Worm (Caenorhabditis elegans) whole organism, midembryonic: ENCODE results near the gene snt-7.

Experiments
- T22C8.4 ChIP-seq: fragments of 200-800 bp; sonication (Bioruptor generic); IDR thresholded peaks from 2 replicates; pipeline ENCODE4 v1.3.6; 2022; ENCODE audit warnings: missing genetic modification characterization, missing compliant biosample characterization
- cog-1 ChIP-seq: sonication (generic microtip); optimal IDR thresholded peaks from 2 replicates; lab custom pipeline; 2016; ENCODE audit warnings: missing genetic modification characterization, missing compliant biosample characterization
- flt-1 ChIP-seq: fragments of 200-800 bp; sonication (Bioruptor generic); IDR thresholded peaks from 2 replicates; pipeline ENCODE4 v1.3.6; 2022; ENCODE audit warnings: missing genetic modification characterization, missing compliant biosample characterization
- klf-2 ChIP-seq: fragments of 200-800 bp; sonication (Bioruptor generic); conservative IDR thresholded peaks from 2 replicates; pipeline ENCODE4 v1.3.6; 2022; ENCODE audit warnings: missing genetic modification reagents, missing genetic modification characterization, missing compliant biosample characterization
- med-1 ChIP-seq: sonication (generic microtip); optimal IDR thresholded peaks from 2 replicates; lab custom pipeline; 2017; ENCODE audit warnings: missing genetic modification characterization, mild to moderate bottlenecking, missing compliant biosample characterization, antibody characterized with exemption, missing genetic modification reagents; ENCODE audit not compliant: insufficient read depth
- ref-1 ChIP-seq: fragments of 200-800 bp; sonication (Bioruptor generic); conservative IDR thresholded peaks from 2 replicates; pipeline ENCODE4 v1.3.6; 2022; ENCODE audit warnings: missing genetic modification reagents, missing genetic modification characterization, missing compliant biosample characterization
- tab-1 ChIP-seq: fragments of 200-800 bp; sonication (Bioruptor generic); IDR thresholded peaks from 2 replicates; pipeline ENCODE4 v1.3.6; 2022; ENCODE audit warnings: missing genetic modification characterization, missing compliant biosample characterization
- ztf-23 ChIP-seq: fragments of 200-800 bp; sonication (Bioruptor generic); IDR thresholded peaks from 2 replicates; pipeline ENCODE4 v1.3.6; 2022; ENCODE audit warnings: missing genetic modification reagents, missing genetic modification characterization, missing compliant biosample characterization
- ztf-29 ChIP-seq: fragments of 200-800 bp; sonication (Bioruptor generic); IDR thresholded peaks from 2 replicates; pipeline ENCODE4 v1.3.6; 2022; ENCODE audit warnings: missing genetic modification reagents, missing genetic modification characterization, missing compliant biosample characterization

Gene snt-7

DNA sequence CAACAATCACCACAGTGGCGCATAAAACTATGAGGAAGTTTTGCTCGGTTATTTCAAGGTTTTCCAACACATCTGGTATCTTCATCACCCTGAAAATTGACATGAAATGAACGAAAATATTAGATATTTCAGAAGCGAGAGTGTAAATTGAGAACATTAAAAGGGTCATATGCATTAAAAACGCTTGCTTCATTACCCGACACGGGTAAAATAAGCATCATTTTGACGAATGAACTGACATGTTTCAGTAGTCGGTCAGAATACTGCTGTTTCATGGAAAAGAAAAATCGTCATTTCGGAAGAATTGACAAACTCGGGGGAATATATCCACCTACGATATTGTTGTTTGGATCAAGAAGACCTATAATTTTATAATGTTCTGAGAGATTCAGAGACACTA, at the start of gene snt-7:
Gene snt-7, minus strand, starts transcription at position 101 of the 400 bp plus-strand sequence.
- TF ChIP-seq T22C8.4 (GFP tag; lab: Robert Waterston, UW) (no peak), tab-1 (no peak), ztf-23 (no peak), klf-2 (no peak), med-1 (GFP tag; lab: Kevin White, UChicago) (no peak), cog-1 (tag; lab: Kevin White, UChicago) (no peak), ref-1 (no peak), ztf-29 (GFP tag; lab: Robert Waterston, UW) (no peak), flt-1 (GFP tag; lab: Robert Waterston, UW) (no peak)

DNA sequence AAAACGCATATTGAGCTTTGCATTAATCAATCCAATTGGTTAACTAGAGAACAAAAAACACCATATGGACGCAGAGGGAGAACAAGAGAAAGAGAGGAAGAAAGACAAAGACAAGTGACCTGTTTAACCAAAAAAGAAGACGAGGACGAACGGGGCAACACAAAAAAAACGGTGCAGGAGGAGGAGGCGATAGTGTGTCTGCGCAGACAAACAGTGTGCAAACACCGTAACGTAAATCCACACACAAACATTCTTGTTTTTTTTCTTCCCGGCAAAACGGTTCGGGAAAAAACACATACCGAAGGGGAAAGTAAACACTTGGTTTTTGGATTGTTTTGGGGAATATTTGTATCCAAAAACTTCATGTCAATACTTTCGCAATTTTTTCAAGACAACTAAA, 47.6 kb upstream of the snt-7 start:
- no peak for TF ChIP-seq T22C8.4 (GFP tag; lab: Robert Waterston, UW)
- TF ChIP-seq med-1 (GFP tag; lab: Kevin White, UChicago), result no peak
- TF ChIP-seq ztf-23, result no peak
- no peak for TF ChIP-seq klf-2
- no peak for TF ChIP-seq tab-1
- TF ChIP-seq flt-1 (GFP tag; lab: Robert Waterston, UW), result peak; percentile 53; the same call in 1 of the 2 replicates
- no peak for TF ChIP-seq cog-1 (tag; lab: Kevin White, UChicago)
- no peak for TF ChIP-seq ztf-29 (GFP tag; lab: Robert Waterston, UW)
- no peak for TF ChIP-seq ref-1

DNA sequence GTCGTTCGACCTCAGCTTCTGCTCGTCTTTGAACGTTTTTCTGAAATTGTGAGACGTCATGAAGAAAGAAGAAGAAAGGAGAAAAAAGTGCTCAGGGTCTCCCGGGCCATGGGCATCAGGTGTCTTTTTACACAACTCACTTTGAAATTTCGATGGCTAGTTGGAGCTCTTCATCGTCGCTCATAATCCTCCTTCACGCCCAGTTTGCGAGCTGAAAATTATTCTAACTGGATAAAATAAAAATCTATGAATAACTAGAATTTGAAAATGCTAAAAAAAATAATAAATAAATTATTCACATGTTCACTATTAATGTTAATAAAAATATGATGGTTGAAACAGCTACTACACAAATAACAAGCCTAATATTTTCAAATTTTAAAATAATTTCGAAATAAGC, 47.2 kb upstream of the snt-7 start, which contains the start of gene piki-1:
Gene piki-1, minus strand, starts transcription at position 218 of the 400 bp plus-strand sequence.
- TF ChIP-seq ref-1 (no peak), cog-1 (tag; lab: Kevin White, UChicago) (no peak), T22C8.4 (GFP tag; lab: Robert Waterston, UW) (no peak)

DNA sequence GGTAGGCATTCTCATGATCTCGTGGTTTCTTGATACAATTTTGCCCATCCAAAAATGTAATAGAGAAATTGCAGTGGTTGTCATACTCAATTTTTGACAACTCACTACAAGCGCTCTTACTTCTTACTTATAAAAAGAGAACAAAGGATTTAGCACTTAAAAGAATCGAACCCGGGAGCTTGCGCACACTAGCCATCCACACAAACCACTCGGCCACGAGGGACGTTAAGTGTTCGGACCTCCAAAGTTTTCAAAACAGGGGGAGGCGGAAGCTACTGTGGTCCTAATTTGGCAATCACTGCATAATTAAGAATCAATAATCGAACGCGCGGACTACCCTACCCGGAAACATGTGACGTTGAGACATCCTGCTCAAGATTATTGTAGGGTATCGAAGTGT, 43.8 kb upstream of the snt-7 start:
- TF ChIP-seq T22C8.4 (GFP tag; lab: Robert Waterston, UW) (0 out of 2 replicates have a peak, but pooled peaks have one; percentile 16), ref-1 (no peak)

DNA sequence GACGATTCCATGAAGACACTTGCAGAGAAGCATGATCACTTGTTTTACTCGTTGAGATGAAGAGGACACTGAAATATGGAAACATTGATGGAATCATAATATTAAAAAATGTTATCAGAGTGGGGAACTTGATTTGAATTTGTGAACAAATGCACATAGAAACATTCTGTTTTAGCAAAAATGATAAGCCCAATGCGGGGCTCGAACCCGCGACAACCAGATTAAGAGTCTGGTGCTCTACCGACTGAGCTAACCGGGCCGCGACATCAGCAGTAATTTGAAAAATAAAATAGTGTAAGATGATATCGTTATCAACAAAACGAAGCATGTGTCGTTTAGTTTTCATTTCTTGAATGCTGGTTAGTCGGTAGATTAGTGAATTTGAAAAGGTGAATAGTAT, 42.2 kb upstream of the snt-7 start:
- no peak for TF ChIP-seq T22C8.4 (GFP tag; lab: Robert Waterston, UW)

DNA sequence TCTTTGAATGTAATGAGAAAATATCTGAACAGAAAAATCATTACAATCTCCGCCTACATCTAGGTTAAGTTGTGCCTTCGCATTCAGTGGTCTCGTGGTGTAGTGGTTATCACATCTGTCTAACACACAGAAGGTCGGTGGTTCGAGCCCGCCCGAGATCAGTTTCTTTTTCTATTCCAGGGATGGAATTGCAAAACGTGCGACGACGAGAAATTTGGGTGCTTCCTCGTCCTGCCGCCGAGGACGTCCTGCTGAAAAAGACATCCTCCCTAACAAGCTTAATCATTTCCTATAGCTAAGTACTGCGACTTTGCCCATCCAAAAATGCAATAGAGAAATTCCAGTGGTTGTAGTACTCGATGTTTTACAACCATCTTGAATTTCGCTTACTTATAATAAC, 37.1 kb upstream of the snt-7 start:
- TF ChIP-seq tab-1 (no peak), ztf-29 (GFP tag; lab: Robert Waterston, UW) (no peak; the same call in 1 of the 2 replicates), flt-1 (GFP tag; lab: Robert Waterston, UW) (peak; percentile 60; the same call in 1 of the 2 replicates), klf-2 (0 out of 2 replicates have a peak, but pooled peaks have one; percentile 16)

DNA sequence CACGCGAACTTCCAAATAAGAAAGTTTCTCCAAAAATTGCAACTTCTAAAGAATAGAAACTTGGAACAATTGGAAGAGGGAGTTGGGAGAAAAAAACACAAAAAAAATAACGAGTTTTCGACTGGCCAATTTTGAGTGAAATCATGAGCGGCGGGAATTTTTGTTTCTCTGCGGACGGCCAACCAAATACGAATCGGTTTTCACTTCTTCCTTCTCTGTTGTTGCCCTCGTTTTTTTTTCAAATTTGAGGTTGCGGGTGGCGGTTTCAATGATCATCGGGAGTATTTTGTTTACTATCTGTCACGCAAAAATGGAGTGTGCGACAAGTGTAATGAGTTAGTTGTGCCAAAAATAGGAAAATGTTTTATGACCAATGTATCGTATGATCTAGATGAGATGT, 34.7 kb upstream of the snt-7 start:
- TF ChIP-seq klf-2 (no peak), ref-1 (no peak), med-1 (GFP tag; lab: Kevin White, UChicago) (no peak), T22C8.4 (GFP tag; lab: Robert Waterston, UW) (no peak), ztf-29 (GFP tag; lab: Robert Waterston, UW) (no peak), flt-1 (GFP tag; lab: Robert Waterston, UW) (no peak), tab-1 (no peak), ztf-23 (no peak), cog-1 (tag; lab: Kevin White, UChicago) (no peak)

DNA sequence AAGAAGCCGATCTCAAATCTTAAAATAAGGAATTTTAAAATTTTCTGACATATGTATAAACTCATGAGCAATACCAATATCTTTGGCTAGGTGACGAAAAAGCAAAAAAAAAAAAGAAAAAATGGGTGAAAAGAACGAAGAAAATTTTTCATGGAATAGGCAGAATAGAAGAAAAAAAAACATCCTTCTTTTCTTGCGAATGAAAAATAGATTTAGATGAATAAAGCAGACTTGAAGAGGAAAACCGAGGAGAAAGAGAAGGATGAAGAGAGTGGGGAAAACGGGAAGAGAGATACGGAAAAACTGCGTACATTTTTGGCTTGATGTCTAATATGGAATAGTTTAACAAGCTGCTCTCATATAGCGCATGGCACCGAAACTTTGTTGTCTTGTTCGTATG, 32.8 kb upstream of the snt-7 start:
- TF ChIP-seq ztf-23, result no peak
- TF ChIP-seq cog-1 (tag; lab: Kevin White, UChicago), result no peak
- no peak for TF ChIP-seq med-1 (GFP tag; lab: Kevin White, UChicago)
- TF ChIP-seq tab-1, result no peak
- no peak for TF ChIP-seq klf-2
- no peak for TF ChIP-seq flt-1 (GFP tag; lab: Robert Waterston, UW)
- no peak for TF ChIP-seq ztf-29 (GFP tag; lab: Robert Waterston, UW)
- no peak for TF ChIP-seq T22C8.4 (GFP tag; lab: Robert Waterston, UW)
- TF ChIP-seq ref-1, result no peak

DNA sequence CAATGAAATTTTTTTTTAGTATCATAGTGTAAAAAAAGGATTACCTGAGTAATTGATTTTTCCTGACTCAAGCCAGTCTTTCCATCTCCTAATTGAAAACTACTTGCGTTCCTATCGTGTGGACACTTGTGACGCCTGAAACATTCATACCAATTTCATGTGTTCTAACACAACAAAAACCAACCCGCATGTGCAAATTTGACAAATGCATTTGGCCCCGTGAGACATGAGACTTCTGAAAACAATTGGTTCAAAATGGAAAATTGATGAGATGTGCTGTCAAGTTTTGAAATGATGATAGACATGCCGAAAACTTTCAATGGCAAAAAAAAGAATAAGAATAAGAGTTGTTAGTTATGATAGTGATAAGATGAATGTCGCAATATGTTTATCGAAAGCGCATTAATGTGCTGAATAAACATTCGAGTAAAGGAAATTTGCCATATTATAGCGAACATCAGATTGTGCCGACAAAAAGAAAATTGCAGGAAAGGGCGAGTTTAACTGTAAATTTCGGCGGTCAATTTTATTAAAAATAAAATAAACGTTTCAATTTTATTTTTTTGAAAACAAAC, 31.5 kb upstream of the snt-7 start, which contains the start of gene H03A11.2:
Gene H03A11.2, minus strand, starts transcription at position 252 of the 575 bp plus-strand sequence.
- TF ChIP-seq tab-1, result no peak
- no peak for TF ChIP-seq ref-1
- TF ChIP-seq klf-2, result no peak
- TF ChIP-seq cog-1 (tag; lab: Kevin White, UChicago), result no peak
- no peak for TF ChIP-seq ztf-23
- no peak for TF ChIP-seq T22C8.4 (GFP tag; lab: Robert Waterston, UW)
- TF ChIP-seq ztf-29 (GFP tag; lab: Robert Waterston, UW), result no peak
- no peak for TF ChIP-seq flt-1 (GFP tag; lab: Robert Waterston, UW)
- TF ChIP-seq med-1 (GFP tag; lab: Kevin White, UChicago), result no peak

DNA sequence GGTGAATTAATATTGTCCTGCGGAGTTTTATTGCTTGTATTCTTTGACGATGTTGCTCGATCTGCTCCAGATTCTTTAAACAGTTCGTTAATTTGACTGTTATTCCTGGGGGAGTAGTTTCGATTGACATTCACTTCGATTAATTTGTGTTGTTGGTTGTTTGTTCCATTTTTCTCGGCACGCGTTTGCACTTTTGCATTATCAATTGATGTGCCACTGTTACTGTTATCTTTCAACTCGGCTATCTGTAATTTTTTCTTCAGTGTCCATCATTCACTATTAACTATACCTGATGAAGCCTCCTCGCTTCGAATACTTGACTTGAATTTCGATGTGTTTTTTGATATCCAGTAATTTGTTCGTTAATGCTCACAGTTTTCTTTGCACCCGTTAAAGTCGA, 30.2 kb upstream of the snt-7 start:
- no peak for TF ChIP-seq ref-1

DNA sequence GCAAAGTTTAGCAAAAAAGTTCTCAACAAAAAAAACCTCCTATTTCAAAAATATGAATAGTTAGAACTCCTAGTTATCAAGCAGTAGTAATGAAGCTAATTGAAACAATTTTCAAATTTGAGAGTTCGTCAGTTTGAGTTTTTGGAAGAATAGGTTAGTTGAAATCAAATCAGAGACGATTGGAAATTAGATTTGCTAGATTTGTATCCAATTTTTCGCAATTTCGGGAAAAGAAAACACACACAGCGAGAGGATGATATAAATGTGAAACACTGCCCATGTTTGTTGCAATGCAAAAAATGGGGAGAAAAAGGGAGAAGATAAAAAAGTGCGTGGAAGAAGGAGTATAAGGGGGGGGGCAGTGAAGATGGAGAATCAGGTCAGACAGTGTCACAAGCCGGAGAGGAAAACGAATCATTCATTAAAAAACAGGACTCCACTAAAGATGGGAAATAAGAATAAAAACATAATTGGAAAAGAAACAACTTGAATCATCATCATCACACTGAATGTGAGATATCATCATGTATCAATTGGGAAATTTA, 26.3 kb upstream of the snt-7 start:
- TF ChIP-seq cog-1 (tag; lab: Kevin White, UChicago) (no peak), T22C8.4 (GFP tag; lab: Robert Waterston, UW) (no peak)
